ENCODE assay signal across 5 worm cellular contexts in genomic region chrIV:3826590-3827128, ce11.
TF ChIP-seq lines count a peak whose summit lies in the region.

Gene F28F9.3, plus strand, starts transcription at chrIV:3826890.

TF ChIP-seq in whole organism, L1 larva, 84 proteins besides CTCF, POLR2A, EP300 and RAD21 (continues in another document):
- TF ChIP-seq snu-23 (GFP tag; optimal IDR thresholded peaks at IDR 0.05; lab: Kevin White, UChicago) (peak; percentile 14), snpc-4 (tag; optimal IDR thresholded peaks at IDR 0.05; lab: Kevin White, UChicago) (no peak), nhr-28 (tag; optimal IDR thresholded peaks at IDR 0.05; lab: Kevin White, UChicago) (no peak), pax-3 (tag; optimal IDR thresholded peaks at IDR 0.05; lab: Kevin White, UChicago) (no peak), ets-5 (GFP tag; IDR thresholded peaks at IDR 0.05; lab: Robert Waterston, UW) (no peak), nhr-85 (tag; lab: Kevin White, UChicago) (peak; percentile 76), skn-1 (tag; optimal IDR thresholded peaks at IDR 0.05; lab: Kevin White, UChicago) (no peak), xbp-1 (tag; optimal IDR thresholded peaks at IDR 0.05; lab: Kevin White, UChicago) (no peak), alr-1 (tag; optimal IDR thresholded peaks at IDR 0.05; lab: Kevin White, UChicago; ENCODE audit: borderline replicate concordance) (no peak), aly-2 (tag; optimal IDR thresholded peaks at IDR 0.05; lab: Kevin White, UChicago) (no peak), ztf-11 (tag; optimal IDR thresholded peaks at IDR 0.05; lab: Kevin White, UChicago) (peak in 1 of 2 experiments; percentile 20), ztf-4 (tag; optimal IDR thresholded peaks at IDR 0.05; lab: Kevin White, UChicago) (no peak), fkh-4 (tag; optimal IDR thresholded peaks at IDR 0.05; lab: Kevin White, UChicago; ENCODE audit: borderline replicate concordance) (no peak), nhr-20 (tag; optimal IDR thresholded peaks at IDR 0.05; lab: Kevin White, UChicago) (no peak), rnt-1 (tag; optimal IDR thresholded peaks at IDR 0.05; lab: Kevin White, UChicago) (no peak), isw-1 (GFP tag; IDR thresholded peaks at IDR 0.05; lab: Robert Waterston, UW) (no peak), tbx-2 (tag; optimal IDR thresholded peaks at IDR 0.05; lab: Kevin White, UChicago) (no peak), lin-35 (GFP tag; optimal IDR thresholded peaks at IDR 0.05; lab: Kevin White, UChicago) (no peak), nhr-76 (tag; optimal IDR thresholded peaks at IDR 0.05; lab: Kevin White, UChicago) (no peak)

TF ChIP-seq in whole organism, L4 larva, 104 proteins besides CTCF, POLR2A, EP300 and RAD21:
- TF ChIP-seq snpc-1.2 (GFP tag; IDR thresholded peaks at IDR 0.05; lab: Robert Waterston, UW) (no peak), nhr-10 (tag; optimal IDR thresholded peaks at IDR 0.05; lab: Kevin White, UChicago) (no peak), unc-62 (GFP tag; optimal IDR thresholded peaks at IDR 0.05 in 1 of 2; lab: Kevin White, UChicago) (no peak), unc-62 (tag; optimal IDR thresholded peaks at IDR 0.05; lab: Kevin White, UChicago) (no peak), sdz-12 (GFP tag; optimal IDR thresholded peaks at IDR 0.05; lab: Kevin White, UChicago) (no peak), aha-1 (tag; lab: Kevin White, UChicago) (peak; percentile 63)

TF ChIP-seq in whole organism, late embryonic, 69 proteins besides CTCF, POLR2A, EP300 and RAD21:
- TF ChIP-seq ceh-34 (tag; optimal IDR thresholded peaks at IDR 0.05; lab: Kevin White, UChicago) (peak; percentile 64), ceh-19 (GFP tag; optimal IDR thresholded peaks at IDR 0.05; lab: Kevin White, UChicago) (peak; percentile 59), ref-2 (tag; optimal IDR thresholded peaks at IDR 0.05; lab: Kevin White, UChicago) (peak; percentile 45), sox-4 (tag; optimal IDR thresholded peaks at IDR 0.05; lab: Kevin White, UChicago) (no peak)

TF ChIP-seq in whole organism, mixed stage, embryonic, 35 proteins besides CTCF, POLR2A, EP300 and RAD21:
- TF ChIP-seq ceh-43 (GFP tag; optimal IDR thresholded peaks at IDR 0.05; lab: Kevin White, UChicago) (no peak), nhr-2 (tag; optimal IDR thresholded peaks at IDR 0.05; lab: Kevin White, UChicago) (no peak), ces-1 (GFP tag; optimal IDR thresholded peaks at IDR 0.05; lab: Kevin White, UChicago) (no peak), nhr-237 (tag; optimal IDR thresholded peaks at IDR 0.05; lab: Kevin White, UChicago) (no peak), sem-2 (GFP tag; optimal IDR thresholded peaks at IDR 0.05; lab: Kevin White, UChicago) (no peak), elt-1 (tag; optimal IDR thresholded peaks at IDR 0.05; lab: Kevin White, UChicago; ENCODE audit: borderline replicate concordance, insufficient read depth) (peak; percentile 66)

TF ChIP-seq in whole organism, young adult, 124 proteins besides CTCF, POLR2A, EP300 and RAD21:
- TF ChIP-seq zim-3 (tag; optimal IDR thresholded peaks at IDR 0.05; lab: Kevin White, UChicago) (no peak), cebp-1 (GFP tag; IDR thresholded peaks at IDR 0.05; lab: Robert Waterston, UW) (no peak), cebp-1 (tag; optimal IDR thresholded peaks at IDR 0.05; lab: Kevin White, UChicago) (no peak), rpc-1 (optimal IDR thresholded peaks at IDR 0.05; lab: Kevin White, UChicago) (no peak), rpc-1 (tag; optimal IDR thresholded peaks at IDR 0.05; lab: Kevin White, UChicago) (no peak), ceh-91 (GFP tag; IDR thresholded peaks at IDR 0.05; lab: Robert Waterston, UW) (no peak), unc-130 (GFP tag; optimal IDR thresholded peaks at IDR 0.05; lab: Kevin White, UChicago) (no peak), efl-1 (GFP tag; optimal IDR thresholded peaks at IDR 0.05; lab: Kevin White, UChicago) (peak; percentile 53)
